Worm (Caenorhabditis elegans): ENCODE measurements around the gene Y66D12A.19.

Y66D12A.19 gene

DNA sequence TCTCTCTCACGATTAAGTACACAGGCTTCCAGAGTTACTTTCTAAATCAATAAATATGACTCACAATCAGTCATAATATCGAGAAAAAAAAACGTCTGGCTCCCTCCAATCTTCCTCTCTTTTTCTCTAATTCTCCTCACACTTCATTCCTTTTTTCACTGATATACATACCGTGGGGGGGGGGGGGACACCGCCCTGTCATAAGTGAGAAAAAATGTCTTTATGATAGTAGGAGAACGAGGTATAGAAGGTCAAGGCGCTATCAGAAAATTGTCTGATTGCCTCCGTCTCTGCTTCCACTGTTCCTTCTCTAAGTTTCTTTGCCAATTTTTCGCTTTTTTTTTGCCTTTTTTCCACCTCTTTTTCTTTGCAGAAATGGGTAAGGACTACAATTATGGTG is 12.4 kb upstream of the Y66D12A.19 start, which contains the start of gene Y66D12A.24:
Gene Y66D12A.24 (plus strand): TSS at position 370 of the 400 bp plus-strand sequence.
- TF ChIP-seq ztf-4 (tag; optimal IDR thresholded peaks at IDR 0.05) = no peak
- TF ChIP-seq C34F6.9 (tag; optimal IDR thresholded peaks at IDR 0.05) = no peak
- peak; percentile 4 for TF ChIP-seq crh-2 (tag; optimal IDR thresholded peaks at IDR 0.05)
- TF ChIP-seq elt-3 (tag; optimal IDR thresholded peaks at IDR 0.05) = no peak
- peak; percentile 20 for TF ChIP-seq F13H6.1 (tag; optimal IDR thresholded peaks at IDR 0.05)
- peak; percentile 79 for TF ChIP-seq fos-1 (tag; optimal IDR thresholded peaks at IDR 0.05)
- peak; percentile 13 for TF ChIP-seq blmp-1 (tag; optimal IDR thresholded peaks at IDR 0.05; ENCODE audit: insufficient read depth)
- TF ChIP-seq sma-3 (GFP tag; optimal IDR thresholded peaks at IDR 0.05) = peak; percentile 28

DNA sequence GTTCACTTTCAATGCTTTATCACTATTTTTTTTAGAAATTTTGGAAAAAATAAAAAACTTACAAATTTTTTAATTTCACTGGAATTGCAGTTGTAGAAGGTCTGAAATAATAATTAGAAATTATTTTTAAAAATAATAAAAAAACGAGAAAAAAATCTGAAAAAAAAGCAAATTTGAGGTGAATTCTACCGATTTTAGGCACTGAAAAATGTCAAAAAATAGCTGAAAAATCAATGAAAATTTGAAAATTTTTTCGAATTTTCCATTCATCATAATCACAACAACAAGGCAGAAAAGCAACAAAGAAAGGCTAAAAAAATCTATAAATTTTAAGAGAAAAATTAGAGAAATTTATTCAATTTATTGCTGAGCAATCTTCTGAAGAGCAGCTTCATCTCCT is 8.2 kb upstream of the Y66D12A.19 start, which contains the start of gene nars-2:
Gene nars-2 (minus strand): TSS at position 101 of the 400 bp plus-strand sequence.
- TF ChIP-seq F13H6.1 (tag; optimal IDR thresholded peaks at IDR 0.05) = no peak
- no peak for TF ChIP-seq ztf-4 (tag; optimal IDR thresholded peaks at IDR 0.05)
- no peak for TF ChIP-seq R02D3.7 (tag; optimal IDR thresholded peaks at IDR 0.05)
- no peak for TF ChIP-seq fos-1 (tag; optimal IDR thresholded peaks at IDR 0.05)
- no peak for TF ChIP-seq elt-3 (tag; optimal IDR thresholded peaks at IDR 0.05)
- TF ChIP-seq aly-2 (tag; optimal IDR thresholded peaks at IDR 0.05) = no peak
- TF ChIP-seq mbf-1 (tag; optimal IDR thresholded peaks at IDR 0.05) = no peak
- no peak for TF ChIP-seq zag-1 (tag; optimal IDR thresholded peaks at IDR 0.05)
- no peak for TF ChIP-seq elt-1 (tag; optimal IDR thresholded peaks at IDR 0.05)
- TF ChIP-seq unc-62 (GFP tag; optimal IDR thresholded peaks at IDR 0.05) = no peak
- TF ChIP-seq C34F6.9 (tag; optimal IDR thresholded peaks at IDR 0.05) = no peak
- no peak for TF ChIP-seq dmd-4 (tag; optimal IDR thresholded peaks at IDR 0.05)
- TF ChIP-seq nhr-6 (tag; optimal IDR thresholded peaks at IDR 0.05) = no peak
- TF ChIP-seq sem-4 (tag; optimal IDR thresholded peaks at IDR 0.05) = no peak
- TF ChIP-seq nhr-237 (tag; optimal IDR thresholded peaks at IDR 0.05) = no peak
- TF ChIP-seq peb-1 (tag; optimal IDR thresholded peaks at IDR 0.05) = no peak
- TF ChIP-seq alr-1 (tag; optimal IDR thresholded peaks at IDR 0.05) = no peak
- no peak for TF ChIP-seq sma-9 (GFP tag; optimal IDR thresholded peaks at IDR 0.05)
- no peak for TF ChIP-seq sma-9 (tag; optimal IDR thresholded peaks at IDR 0.05)
- no peak for TF ChIP-seq ztf-1 (GFP tag; conservative IDR thresholded peaks at IDR 0.05)

DNA sequence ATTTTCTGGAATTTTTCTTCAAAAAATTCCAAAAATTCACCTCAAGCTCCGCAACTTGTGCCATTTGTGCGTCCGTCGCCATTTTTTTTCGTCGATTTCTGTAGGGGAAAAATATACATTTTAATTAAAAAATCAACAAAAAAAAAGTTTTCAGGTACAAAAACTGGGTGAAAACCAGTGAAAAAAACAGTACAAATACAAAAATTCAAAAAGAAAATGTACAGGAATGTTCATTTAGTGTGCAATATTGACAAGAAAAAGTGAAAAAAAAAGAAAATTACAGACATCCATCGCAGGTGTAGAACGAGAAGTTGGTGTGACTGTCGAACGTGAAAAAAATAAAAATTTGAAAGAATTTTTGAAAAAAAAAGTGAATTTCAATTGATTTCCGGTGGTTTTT is 6.1 kb upstream of the Y66D12A.19 start, which contains the start of gene tin-10:
Gene tin-10 (minus strand): TSS at position 101 of the 400 bp plus-strand sequence.
- TF ChIP-seq aly-2 (tag; optimal IDR thresholded peaks at IDR 0.05) (no peak), skn-1 (tag; optimal IDR thresholded peaks at IDR 0.05) (no peak), Y55F3AM.14 (GFP tag; optimal IDR thresholded peaks at IDR 0.05) (no peak), mbf-1 (tag; optimal IDR thresholded peaks at IDR 0.05) (no peak), blmp-1 (tag; optimal IDR thresholded peaks at IDR 0.05; ENCODE audit: insufficient read depth) (no peak), ztf-1 (GFP tag; conservative IDR thresholded peaks at IDR 0.05) (no peak), unc-55 (GFP tag; optimal IDR thresholded peaks at IDR 0.05) (no peak), lin-39 (tag; optimal IDR thresholded peaks at IDR 0.05) (no peak)

DNA sequence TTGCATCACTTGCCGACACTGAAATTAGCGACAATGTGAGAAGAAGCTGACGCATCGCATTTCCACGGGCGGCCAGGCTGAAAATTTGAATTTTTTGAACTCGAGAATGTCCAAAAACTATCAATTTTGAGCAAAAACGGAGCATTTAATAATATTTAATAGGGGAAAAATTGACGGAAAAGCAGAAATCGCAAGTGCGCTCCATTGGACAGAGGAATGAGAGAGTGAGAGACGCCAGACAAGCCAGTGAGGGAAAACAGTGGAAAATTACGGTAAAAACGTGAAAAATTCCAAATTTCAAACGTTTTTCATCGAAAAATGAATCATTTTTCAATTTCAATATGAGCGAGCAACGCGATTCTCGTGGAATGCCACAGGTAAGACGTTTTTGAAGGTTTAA is 3.7 kb upstream of the Y66D12A.19 start, which contains the start of the genes Y66D12A.21 and spe-6:
Gene Y66D12A.21 (minus strand): TSS at position 90 of the 400 bp plus-strand sequence.
Gene spe-6 (plus strand): TSS at position 276 of the 400 bp plus-strand sequence.
- TF ChIP-seq nhr-25 (tag; optimal IDR thresholded peaks at IDR 0.05) (no peak), nhr-129 (tag; optimal IDR thresholded peaks at IDR 0.05) (peak; percentile 8), alr-1 (tag; optimal IDR thresholded peaks at IDR 0.05) (no peak), C34F6.9 (tag; optimal IDR thresholded peaks at IDR 0.05) (peak; percentile 22), F13H6.1 (tag; optimal IDR thresholded peaks at IDR 0.05) (no peak), snpc-4 (tag; optimal IDR thresholded peaks at IDR 0.05) (no peak), ceh-82 (tag; optimal IDR thresholded peaks at IDR 0.05) (no peak), lsy-2 (tag; optimal IDR thresholded peaks at IDR 0.05) (peak in 1 of 2 experiments; percentile 42), gmeb-1 (tag; optimal IDR thresholded peaks at IDR 0.05) (no peak), dmd-4 (tag; optimal IDR thresholded peaks at IDR 0.05) (no peak), unc-55 (GFP tag; optimal IDR thresholded peaks at IDR 0.05) (peak; percentile 52), nhr-77 (tag; optimal IDR thresholded peaks at IDR 0.05) (no peak), nhr-11 (tag; optimal IDR thresholded peaks at IDR 0.05) (no peak)

DNA sequence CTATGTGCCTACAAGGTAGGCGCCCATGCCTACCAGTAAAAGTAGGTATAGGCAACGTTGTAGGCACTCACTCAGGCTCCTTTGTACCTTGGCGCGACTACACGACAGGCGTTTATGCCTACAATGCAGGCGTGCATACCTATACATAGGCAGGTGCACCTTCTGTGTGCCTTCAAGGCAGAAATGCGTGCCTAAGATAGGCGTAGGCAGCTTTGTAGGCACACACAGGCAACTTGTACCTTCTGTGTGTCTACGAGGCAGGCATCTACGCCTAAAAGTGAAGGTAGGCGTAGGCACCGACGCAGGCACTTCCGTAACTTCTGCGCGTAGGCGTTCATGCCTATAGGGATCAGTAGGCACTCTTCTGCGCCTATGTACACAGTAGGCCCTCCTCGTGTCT is 3.3 kb upstream of the Y66D12A.19 start:
- TF ChIP-seq fos-1 (tag; optimal IDR thresholded peaks at IDR 0.05) (no peak), mab-5 (tag; optimal IDR thresholded peaks at IDR 0.05) (no peak), ceh-82 (tag; optimal IDR thresholded peaks at IDR 0.05) (no peak), dmd-4 (tag; optimal IDR thresholded peaks at IDR 0.05) (no peak), Y55F3AM.14 (GFP tag; optimal IDR thresholded peaks at IDR 0.05) (no peak), nhr-23 (tag; optimal IDR thresholded peaks at IDR 0.05) (no peak), C34F6.9 (tag; optimal IDR thresholded peaks at IDR 0.05) (no peak), peb-1 (tag; optimal IDR thresholded peaks at IDR 0.05) (no peak), mdl-1 (tag; optimal IDR thresholded peaks at IDR 0.05) (no peak), nhr-25 (tag; optimal IDR thresholded peaks at IDR 0.05) (no peak), unc-62 (GFP tag; optimal IDR thresholded peaks at IDR 0.05) (no peak), lin-39 (tag; optimal IDR thresholded peaks at IDR 0.05) (no peak)

All from whole organism, L2 larva.